Worm (Caenorhabditis elegans) whole organism, L4 larva: Measurements from ENCODE around the gene usp-50.

Experiments
- D1046.2 ChIP-seq: fragments of 200-800 bp; sonication (Bioruptor generic); IDR thresholded peaks from 2 replicates; pipeline ENCODE4 v1.3.6; 2022; ENCODE audit warnings: missing genetic modification characterization, missing compliant biosample characterization
- F37D6.2 ChIP-seq: sonication (generic microtip); optimal IDR thresholded peaks from 2 replicates; lab custom pipeline; 2016; ENCODE audit warnings: mild to moderate bottlenecking, missing genetic modification characterization, missing compliant biosample characterization
- Y5F2A.4 ChIP-seq: fragments of 200-800 bp; sonication (Bioruptor generic); optimal IDR thresholded peaks from 2 replicates; lab custom pipeline; 2018; ENCODE audit warnings: mild to moderate bottlenecking, missing genetic modification characterization, missing compliant biosample characterization
- Y75B8A.6 ChIP-seq: fragments of 200-800 bp; sonication (Bioruptor generic); IDR thresholded peaks from 2 replicates; pipeline ENCODE4 v1.3.6; 2022; ENCODE audit warnings: missing genetic modification reagents, missing genetic modification characterization, missing compliant biosample characterization
- aha-1 ChIP-seq: fragments of 150-350 bp; peaks from one replicate; lab custom pipeline; 2014; ENCODE audit warnings: missing biosample characterization, missing genetic modification characterization
- arid-1 ChIP-seq: fragments of 200-800 bp; sonication (Bioruptor generic); conservative IDR thresholded peaks from 2 replicates; pipeline ENCODE4 v1.3.6; 2022; ENCODE audit warnings: missing genetic modification reagents, missing genetic modification characterization, missing compliant biosample characterization
- ceh-20 ChIP-seq: fragments of 200-800 bp; sonication (Bioruptor generic); IDR thresholded peaks from 2 replicates; pipeline ENCODE4 v1.3.6; 2022; ENCODE audit warnings: missing genetic modification reagents, missing genetic modification characterization, missing compliant biosample characterization
- ceh-32 ChIP-seq: sonication (generic microtip); optimal IDR thresholded peaks from 2 replicates; lab custom pipeline; 2016; ENCODE audit warnings: mild to moderate bottlenecking, missing genetic modification characterization, missing compliant biosample characterization; ENCODE audit not compliant: poor library complexity
- dmd-6 ChIP-seq: fragments of 200-800 bp; sonication (Bioruptor generic); IDR thresholded peaks from 2 replicates; pipeline ENCODE4 v1.3.6; 2022; ENCODE audit warnings: missing genetic modification reagents, missing genetic modification characterization, missing compliant biosample characterization
- dpl-1 ChIP-seq: fragments of 150-350 bp; optimal IDR thresholded peaks from 2 replicates; lab custom pipeline; 2014; ENCODE audit warnings: missing biosample characterization, missing genetic modification reagents, missing genetic modification characterization
- egl-43 ChIP-seq: fragments of 200-800 bp; sonication (Bioruptor generic); IDR thresholded peaks from 2 replicates; pipeline ENCODE4 v1.3.6; 2022; ENCODE audit warnings: missing genetic modification reagents, missing genetic modification characterization, missing compliant biosample characterization
- fos-1 ChIP-seq: fragments of 150-350 bp; optimal IDR thresholded peaks from 2 replicates; lab custom pipeline; 2014; ENCODE audit warnings: missing biosample characterization, missing genetic modification characterization
- gei-8 ChIP-seq: fragments of 200-800 bp; sonication (Bioruptor generic); optimal IDR thresholded peaks from 2 replicates; lab custom pipeline; 2018; ENCODE audit warnings: mild to moderate bottlenecking, missing genetic modification characterization, missing compliant biosample characterization
- lin-15B ChIP-seq: fragments of 150-350 bp; sonication (generic microtip); optimal IDR thresholded peaks from 3 replicates; lab custom pipeline; 2014; ENCODE audit warnings: missing biosample characterization, missing genetic modification characterization
- lin-38 ChIP-seq: fragments of 200-800 bp; sonication (Bioruptor generic); IDR thresholded peaks from 2 replicates; pipeline ENCODE4 v1.3.6; 2022; ENCODE audit warnings: missing genetic modification reagents, missing genetic modification characterization, missing compliant biosample characterization
- lir-3 ChIP-seq: sonication (generic microtip); optimal IDR thresholded peaks from 2 replicates; lab custom pipeline; 2016; ENCODE audit warnings: mild to moderate bottlenecking, missing genetic modification characterization, missing compliant biosample characterization
- madf-5 ChIP-seq, 2 experiments: fragments of 200-800 bp; sonication (Bioruptor generic); IDR thresholded peaks; 2 replicates each; pipeline ENCODE4 v1.3.6; 2022; ENCODE audit warnings: missing compliant biosample characterization in 2 of 2, missing genetic modification characterization in 2 of 2
- mep-1 ChIP-seq: fragments of 150-350 bp; sonication (generic microtip); optimal IDR thresholded peaks from 3 replicates; lab custom pipeline; 2014; ENCODE audit warnings: missing biosample characterization, missing genetic modification characterization
- mxl-2 ChIP-seq: fragments of 200-800 bp; sonication (Bioruptor generic); conservative IDR thresholded peaks from 2 replicates; pipeline ENCODE4 v1.3.6; 2022; ENCODE audit warnings: missing genetic modification reagents, missing genetic modification characterization, missing compliant biosample characterization
- nhr-102 ChIP-seq: sonication (generic microtip); optimal IDR thresholded peaks from 2 replicates; lab custom pipeline; 2016; ENCODE audit warnings: mild to moderate bottlenecking, missing genetic modification characterization, moderate library complexity, missing compliant biosample characterization
- nhr-11 ChIP-seq: fragments of 150-350 bp; optimal IDR thresholded peaks from 2 replicates; lab custom pipeline; 2014; ENCODE audit warnings: missing biosample characterization, missing genetic modification characterization
- nhr-237 ChIP-seq: sonication (generic microtip); optimal IDR thresholded peaks from 2 replicates; lab custom pipeline; 2017; ENCODE audit warnings: missing biosample characterization, missing genetic modification characterization
- nhr-48 ChIP-seq: sonication (generic microtip); optimal IDR thresholded peaks from 2 replicates; lab custom pipeline; 2016; ENCODE audit warnings: mild to moderate bottlenecking, missing genetic modification characterization, missing compliant biosample characterization
- nhr-6 ChIP-seq: fragments of 150-350 bp; optimal IDR thresholded peaks from 2 replicates; lab custom pipeline; 2014; ENCODE audit warnings: missing biosample characterization, missing genetic modification characterization
- pha-4 ChIP-seq, 2 experiments: fragments of 150-350 bp in 1 of 2; fragments of 200-800 bp in 1 of 2; sonication (Bioruptor generic) in 1 of 2; IDR thresholded peaks in 1 of 2; optimal IDR thresholded peaks in 1 of 2; 2 replicates each; pipeline versions ENCODE4 v1.3.6 to Lab custom; 2014 to 2022; ENCODE audit warnings: missing genetic modification characterization in 2 of 2, missing genetic modification reagents in 2 of 2, missing biosample characterization in 1 of 2, missing compliant biosample characterization in 1 of 2
- php-3 ChIP-seq: fragments of 200-800 bp; sonication (Bioruptor generic); IDR thresholded peaks from 2 replicates; pipeline ENCODE4 v1.3.6; 2022; ENCODE audit warnings: missing genetic modification reagents, missing genetic modification characterization, missing compliant biosample characterization
- rbr-2 ChIP-seq: sonication (generic microtip); optimal IDR thresholded peaks from 2 replicates; lab custom pipeline; 2016; ENCODE audit warnings: missing genotype, missing genetic modification characterization, missing compliant biosample characterization
- set-16 ChIP-seq: fragments of 200-800 bp; sonication (Bioruptor generic); IDR thresholded peaks from 2 replicates; pipeline ENCODE4 v1.3.6; 2022; ENCODE audit warnings: missing genetic modification reagents, missing genetic modification characterization, missing compliant biosample characterization
- snpc-4 ChIP-seq: fragments of 150-350 bp; optimal IDR thresholded peaks from 2 replicates; lab custom pipeline; 2014; ENCODE audit warnings: missing biosample characterization, missing genetic modification characterization
- tag-97 ChIP-seq: fragments of 200-800 bp; sonication (Bioruptor generic); IDR thresholded peaks from 2 replicates; pipeline ENCODE4 v1.3.6; 2022; ENCODE audit warnings: missing genetic modification characterization, missing compliant biosample characterization
- tra-1 ChIP-seq: fragments of 200-800 bp; sonication (Bioruptor generic); IDR thresholded peaks from 2 replicates; pipeline ENCODE4 v1.3.6; 2022; ENCODE audit warnings: missing genetic modification reagents, missing genetic modification characterization, missing compliant biosample characterization
- unc-62 ChIP-seq, 3 experiments: fragments of 150-350 bp in 1 of 3; sonication (generic microtip); optimal IDR thresholded peaks in 2 of 3; peaks in 1 of 3; 1 replicate in 1 of 3; 2 replicates in 2 of 3; lab custom pipeline; 2014 to 2017; ENCODE audit warnings: missing biosample characterization in 3 of 3, missing genetic modification characterization in 3 of 3, missing genetic modification reagents in 3 of 3, missing genotype in 1 of 3
- vab-7 ChIP-seq: fragments of 200-800 bp; sonication (Bioruptor generic); IDR thresholded peaks from 2 replicates; pipeline ENCODE4 v1.3.6; 2022; ENCODE audit warnings: missing genetic modification reagents, missing genetic modification characterization, missing compliant biosample characterization
- zag-1 ChIP-seq: fragments of 150-350 bp; optimal IDR thresholded peaks from 2 replicates; lab custom pipeline; 2014; ENCODE audit warnings: missing biosample characterization, missing genetic modification characterization
- zfp-3 ChIP-seq: fragments of 200-800 bp; sonication (Bioruptor generic); conservative IDR thresholded peaks from 2 replicates; pipeline ENCODE4 v1.3.6; 2022; ENCODE audit warnings: missing genetic modification reagents, missing genetic modification characterization, missing compliant biosample characterization
- zip-11 ChIP-seq: fragments of 200-800 bp; sonication (Bioruptor generic); IDR thresholded peaks from 2 replicates; pipeline ENCODE4 v1.3.6; 2022; ENCODE audit warnings: missing genetic modification characterization, missing compliant biosample characterization
- zip-2 ChIP-seq: fragments of 150-350 bp; optimal IDR thresholded peaks from 2 replicates; lab custom pipeline; 2014; ENCODE audit warnings: missing biosample characterization, missing genetic modification characterization

usp-50 gene

DNA sequence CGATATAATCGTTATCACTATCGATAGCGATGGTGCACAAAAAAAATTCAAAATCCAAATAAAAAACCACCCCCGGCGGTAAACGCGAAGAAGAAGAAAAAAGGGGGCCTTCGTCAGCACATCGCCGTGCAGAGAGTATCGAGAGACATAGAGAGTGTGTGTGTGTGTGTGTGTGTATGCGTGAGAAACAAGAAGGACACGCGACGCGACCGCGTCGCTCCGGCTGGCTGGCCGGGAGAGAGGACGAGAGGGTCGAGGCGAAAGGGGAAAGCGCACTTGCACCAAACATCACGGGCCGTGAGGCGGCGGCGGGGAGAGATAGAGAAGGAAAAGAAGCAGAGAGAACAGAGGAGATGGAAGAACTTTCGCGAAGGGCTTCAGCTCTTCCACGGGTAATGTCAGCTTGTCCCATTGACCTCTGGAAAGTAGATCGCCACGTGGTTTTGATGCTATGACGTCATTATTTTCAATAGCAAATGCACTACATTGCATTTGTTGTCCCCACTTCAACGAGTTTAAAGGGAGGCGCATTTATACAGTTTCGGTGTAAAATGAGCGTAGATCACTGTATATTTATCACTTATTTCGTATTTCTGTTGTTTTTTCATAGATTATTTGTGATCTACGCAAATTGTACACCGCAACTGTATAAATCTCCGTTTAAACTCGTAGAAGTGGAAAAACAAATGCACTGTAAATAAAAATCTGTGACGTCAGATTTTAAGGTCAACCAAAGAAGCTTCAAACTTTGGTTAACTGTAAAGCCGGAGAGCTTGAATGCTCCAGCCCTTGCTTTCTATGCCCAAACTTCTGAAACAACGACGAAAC is 26.7 kb downstream of the usp-50 start, which contains the start of gene Y59A8B.24 (continued):
- TF ChIP-seq aha-1 (tag; lab: Kevin White, UChicago) (peak; percentile 100), vab-7 (GFP tag; lab: Robert Waterston, UW) (peak; percentile 39; the same call in 1 of the 2 replicates), nhr-11 (tag; lab: Kevin White, UChicago) (peak; percentile 95), unc-62 (GFP tag; optimal IDR thresholded peaks at IDR 0.05 in 1 of 2; lab: Kevin White, UChicago) (no peak), unc-62 (tag; optimal IDR thresholded peaks at IDR 0.05; lab: Kevin White, UChicago) (no peak), nhr-102 (tag; lab: Kevin White, UChicago) (peak; percentile 68), gei-8 (GFP tag; lab: Kevin White, UChicago) (peak; percentile 40), nhr-6 (tag; lab: Kevin White, UChicago) (peak; percentile 94), nhr-237 (tag; lab: Kevin White, UChicago) (no peak), madf-5 (GFP tag; IDR thresholded peaks at IDR 0.05; lab: Robert Waterston, UW) (0 out of 4 replicates have a peak, but pooled peaks of 1 of the 2 experiments have one; percentile 43), nhr-48 (tag; lab: Kevin White, UChicago) (peak; percentile 93), Y75B8A.6 (0 out of 2 replicates have a peak, but pooled peaks have one; percentile 55), lin-38 (GFP tag; lab: Robert Waterston, UW) (peak; percentile 87), zag-1 (tag; lab: Kevin White, UChicago) (no peak), zip-11 (no peak), fos-1 (tag; lab: Kevin White, UChicago) (no peak), zip-2 (tag; lab: Kevin White, UChicago) (no peak), mxl-2 (0 out of 2 replicates have a peak, but pooled peaks have one; percentile 47), Y5F2A.4 (no peak), pha-4 (GFP tag; IDR thresholded peaks at IDR 0.05; lab: Robert Waterston, UW) (peak; percentile 86), pha-4 (tag; optimal IDR thresholded peaks at IDR 0.05; lab: Kevin White, UChicago) (no peak), ceh-20 (GFP tag; lab: Robert Waterston, UW) (peak; percentile 89), lir-3 (tag; lab: Kevin White, UChicago) (no peak), arid-1 (peak; percentile 85), mep-1 (tag; lab: Kevin White, UChicago) (peak; percentile 95), dpl-1 (peak; percentile 68)

DNA sequence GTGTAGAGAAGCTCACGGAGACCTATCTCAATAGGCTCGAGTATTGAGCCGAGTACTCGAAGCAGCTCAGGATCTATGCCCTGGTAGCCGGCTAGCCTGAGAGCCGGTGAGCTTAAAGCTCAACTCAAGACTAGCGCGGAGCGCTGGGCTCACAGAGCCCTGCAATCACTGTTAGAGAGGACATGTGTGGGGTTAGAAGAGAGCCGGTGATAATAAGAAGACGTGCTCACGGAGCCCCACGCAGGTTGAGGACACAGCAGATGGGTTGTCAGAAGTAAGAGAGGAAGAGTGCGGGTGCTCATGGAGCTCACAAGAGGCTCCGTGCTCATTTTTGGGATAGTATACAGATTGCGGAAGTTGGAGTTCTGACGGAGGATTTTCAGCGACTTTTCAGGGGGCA is 27.6 kb downstream of the usp-50 start:
- TF ChIP-seq lin-15B (tag; lab: Kevin White, UChicago) (no peak), aha-1 (tag; lab: Kevin White, UChicago) (peak; percentile 91), unc-62 (GFP tag; optimal IDR thresholded peaks at IDR 0.05 in 1 of 2; lab: Kevin White, UChicago) (peak in 1 of 2 experiments; percentile 42), unc-62 (tag; optimal IDR thresholded peaks at IDR 0.05; lab: Kevin White, UChicago) (no peak), set-16 (peak; percentile 53; the same call in 1 of the 2 replicates)

DNA sequence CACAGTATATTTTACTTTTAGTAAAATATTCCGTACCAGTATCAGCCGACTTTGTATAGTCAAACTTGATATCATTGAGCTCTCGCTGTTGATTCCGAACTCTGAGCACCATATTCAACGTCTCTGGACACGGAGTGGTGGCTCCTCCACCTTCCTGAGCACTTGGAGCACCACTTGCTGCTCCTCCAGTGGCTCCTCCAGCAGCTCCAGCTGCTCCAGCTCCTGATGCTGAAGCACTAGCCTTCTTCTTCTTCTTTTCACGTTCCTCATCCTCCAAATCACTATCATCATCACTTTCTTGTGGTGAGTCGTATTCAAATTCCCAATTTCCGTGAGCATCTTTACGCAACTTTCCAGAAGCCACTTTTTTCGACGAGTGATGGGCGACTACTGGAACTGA is 31.4 kb downstream of the usp-50 start:
- TF ChIP-seq rbr-2 (tag; lab: Kevin White, UChicago) (no peak), set-16 (peak; percentile 74)

DNA sequence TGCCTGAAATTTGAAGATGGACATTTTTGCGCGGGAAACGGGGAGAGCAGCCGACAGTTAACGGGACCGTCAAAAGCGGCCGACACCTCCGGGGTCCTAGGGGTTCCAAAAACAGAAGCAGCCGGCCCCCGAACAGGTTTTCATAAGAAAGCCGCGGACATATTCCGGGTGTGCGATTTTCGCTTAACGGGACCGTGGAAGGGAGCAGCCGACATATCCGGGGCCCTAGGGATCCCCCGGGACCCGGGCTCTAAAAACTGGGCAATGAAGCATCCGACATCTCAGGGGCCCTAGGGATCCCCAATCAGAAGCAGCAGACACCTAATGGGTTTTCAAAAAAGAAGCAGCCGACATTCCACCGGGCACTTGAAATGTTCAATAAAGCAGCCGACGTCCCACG is 37.8 kb downstream of the usp-50 start:
- TF ChIP-seq tag-97 = no peak
- peak; percentile 89 for TF ChIP-seq set-16
- 0 out of 2 replicates have a peak, but pooled peaks have one; percentile 60 for TF ChIP-seq egl-43 (GFP tag; lab: Robert Waterston, UW)
- TF ChIP-seq php-3 (GFP tag; lab: Robert Waterston, UW) = 0 out of 2 replicates have a peak, but pooled peaks have one; percentile 19
- peak; percentile 87 for TF ChIP-seq aha-1 (tag; lab: Kevin White, UChicago)

DNA sequence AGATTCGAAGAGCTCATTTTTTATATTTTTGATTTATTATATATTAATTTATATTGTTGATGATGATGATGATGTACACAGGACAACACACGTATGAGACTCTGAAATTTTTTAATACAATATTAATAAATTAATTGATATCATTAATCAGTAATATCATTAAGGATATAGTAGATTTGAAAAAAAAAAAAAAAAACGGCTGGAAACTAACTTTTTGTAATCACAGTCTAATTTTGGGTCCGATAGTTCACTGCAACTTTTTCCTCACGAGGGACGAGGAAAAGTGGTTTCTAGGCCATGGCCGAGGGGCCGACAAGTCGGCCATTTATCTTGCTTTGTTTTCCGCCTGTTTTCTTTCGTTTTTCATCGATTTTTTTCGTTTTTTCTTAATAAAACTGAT is 42.0 kb downstream of the usp-50 start, which contains the start of gene gck-3:
Gene gck-3 (minus strand): TSS at position 101 of the 400 bp plus-strand sequence.
- no peak for TF ChIP-seq tra-1 (GFP tag; lab: Robert Waterston, UW)
- TF ChIP-seq fos-1 (tag; lab: Kevin White, UChicago) = no peak
- no peak for TF ChIP-seq F37D6.2 (tag; lab: Kevin White, UChicago)
- TF ChIP-seq snpc-4 (tag; lab: Kevin White, UChicago) = no peak
- no peak for TF ChIP-seq zfp-3 (GFP tag; lab: Robert Waterston, UW)
- no peak for TF ChIP-seq D1046.2 (GFP tag; lab: Robert Waterston, UW)
- TF ChIP-seq set-16 = no peak
- TF ChIP-seq ceh-32 (tag; lab: Kevin White, UChicago) = no peak
- TF ChIP-seq dmd-6 (GFP tag; lab: Robert Waterston, UW) = no peak
- TF ChIP-seq, all 104 proteins: peak for 0
